Worm (Caenorhabditis elegans) whole organism, mixed stage, embryonic: Measurements from ENCODE around the gene ZK105.5.

ENCODE experiments used
- M03D4.4 ChIP-seq: sonication (generic microtip); optimal IDR thresholded peaks from 2 replicates; lab custom pipeline; 2017; ENCODE audit warnings: mild to moderate bottlenecking, missing genetic modification characterization, missing compliant biosample characterization
- bed-3 ChIP-seq: fragments of 200-800 bp; sonication (Bioruptor generic); optimal IDR thresholded peaks from 3 replicates; lab custom pipeline; 2018; ENCODE audit warnings: mild to moderate bottlenecking, missing genetic modification characterization, moderate library complexity, missing compliant biosample characterization
- blmp-1 ChIP-seq: fragments of 150-350 bp; optimal IDR thresholded peaks from 2 replicates; lab custom pipeline; 2014; ENCODE audit warnings: missing biosample characterization, missing genetic modification characterization
- ceh-39 ChIP-seq: fragments of 150-350 bp; optimal IDR thresholded peaks from 2 replicates; lab custom pipeline; 2014; ENCODE audit warnings: missing biosample characterization, missing genetic modification characterization
- ceh-43 ChIP-seq: fragments of 200-800 bp; sonication (Bioruptor generic); optimal IDR thresholded peaks from 2 replicates; lab custom pipeline; 2018; ENCODE audit warnings: mild to moderate bottlenecking, missing genetic modification characterization, moderate library complexity, missing compliant biosample characterization
- ces-1 ChIP-seq: fragments of 150-350 bp; optimal IDR thresholded peaks from 2 replicates; lab custom pipeline; 2014; ENCODE audit warnings: missing biosample characterization, missing genetic modification reagents, missing genetic modification characterization
- cnd-1 ChIP-seq: fragments of 200-800 bp; sonication (Bioruptor generic); optimal IDR thresholded peaks from 2 replicates; lab custom pipeline; 2018; ENCODE audit warnings: mild to moderate bottlenecking, missing genetic modification characterization, missing compliant biosample characterization
- drap-1 ChIP-seq: fragments of 200-800 bp; sonication (Bioruptor generic); optimal IDR thresholded peaks from 3 replicates; lab custom pipeline; 2018; ENCODE audit warnings: mild to moderate bottlenecking, missing genetic modification characterization, missing compliant biosample characterization
- elt-1 ChIP-seq: sonication (generic microtip); optimal IDR thresholded peaks from 2 replicates; lab custom pipeline; 2017; ENCODE audit warnings: missing genetic modification characterization, mild to moderate bottlenecking, missing compliant biosample characterization, antibody characterized with exemption, moderate library complexity, borderline replicate concordance; ENCODE audit not compliant: insufficient read depth
- elt-3 ChIP-seq: fragments of 150-350 bp; optimal IDR thresholded peaks from 2 replicates; lab custom pipeline; 2014; ENCODE audit warnings: missing biosample characterization, missing genetic modification characterization
- flh-1 ChIP-seq: fragments of 200-800 bp; sonication (Bioruptor generic); optimal IDR thresholded peaks from 2 replicates; lab custom pipeline; 2018; ENCODE audit warnings: mild to moderate bottlenecking, missing genetic modification characterization, moderate library complexity, missing compliant biosample characterization
- ham-2 ChIP-seq: fragments of 200-800 bp; sonication (Bioruptor generic); optimal IDR thresholded peaks from 2 replicates; lab custom pipeline; 2018; ENCODE audit warnings: mild to moderate bottlenecking, missing genetic modification characterization, missing compliant biosample characterization
- hlh-1 ChIP-seq: fragments of 150-350 bp; optimal IDR thresholded peaks from 2 replicates; lab custom pipeline; 2014; ENCODE audit warnings: missing biosample characterization, missing genetic modification reagents, missing genetic modification characterization
- lin-13 ChIP-seq: fragments of 150-350 bp; optimal IDR thresholded peaks from 2 replicates; lab custom pipeline; 2014; ENCODE audit warnings: missing biosample characterization, missing genetic modification characterization
- lin-32 ChIP-seq: fragments of 200-800 bp; sonication (Bioruptor generic); optimal IDR thresholded peaks from 2 replicates; lab custom pipeline; 2018; ENCODE audit warnings: mild to moderate bottlenecking, missing genetic modification characterization, missing compliant biosample characterization
- lsy-2 ChIP-seq: fragments of 150-350 bp; optimal IDR thresholded peaks from 2 replicates; lab custom pipeline; 2014; ENCODE audit warnings: missing biosample characterization, missing genetic modification characterization
- mab-5 ChIP-seq: fragments of 150-350 bp; optimal IDR thresholded peaks from 2 replicates; lab custom pipeline; 2014; ENCODE audit warnings: missing biosample characterization, missing genetic modification characterization
- mep-1 ChIP-seq: fragments of 150-350 bp; optimal IDR thresholded peaks from 2 replicates; lab custom pipeline; 2017; ENCODE audit warnings: missing biosample characterization, missing genetic modification reagents, missing genetic modification characterization, inconsistent platforms
- mls-2 ChIP-seq: sonication (generic microtip); optimal IDR thresholded peaks from 2 replicates; lab custom pipeline; 2016; ENCODE audit warnings: mild to moderate bottlenecking, missing genetic modification characterization, moderate library complexity, missing compliant biosample characterization
- nhr-12 ChIP-seq: fragments of 150-350 bp; optimal IDR thresholded peaks from 2 replicates; lab custom pipeline; 2014; ENCODE audit warnings: missing biosample characterization, missing genetic modification characterization
- nhr-2 ChIP-seq: fragments of 150-350 bp; optimal IDR thresholded peaks from 2 replicates; lab custom pipeline; 2014; ENCODE audit warnings: missing biosample characterization, missing genetic modification characterization
- nhr-237 ChIP-seq: fragments of 150-350 bp; optimal IDR thresholded peaks from 2 replicates; lab custom pipeline; 2014; ENCODE audit warnings: missing biosample characterization, missing genetic modification characterization
- nhr-76 ChIP-seq: sonication (generic microtip); optimal IDR thresholded peaks from 2 replicates; lab custom pipeline; 2017; ENCODE audit warnings: missing biosample characterization, missing genetic modification characterization
- pha-4 ChIP-seq: fragments of 150-350 bp; optimal IDR thresholded peaks from 2 replicates; lab custom pipeline; 2018; ENCODE audit warnings: missing biosample characterization, missing genetic modification reagents, missing genetic modification characterization
- sem-2 ChIP-seq: fragments of 200-800 bp; sonication (Bioruptor generic); optimal IDR thresholded peaks from 2 replicates; lab custom pipeline; 2018; ENCODE audit warnings: mild to moderate bottlenecking, missing genetic modification characterization, missing compliant biosample characterization
- snpc-4 ChIP-seq: fragments of 150-350 bp; optimal IDR thresholded peaks from 2 replicates; lab custom pipeline; 2014; ENCODE audit warnings: missing biosample characterization, missing genetic modification characterization
- sptf-1 ChIP-seq: sonication (generic microtip); optimal IDR thresholded peaks from 2 replicates; lab custom pipeline; 2017; ENCODE audit warnings: mild to moderate bottlenecking, missing genetic modification characterization, moderate library complexity, missing compliant biosample characterization
- tbx-8 ChIP-seq: fragments of 200-800 bp; sonication (Bioruptor generic); optimal IDR thresholded peaks from 2 replicates; lab custom pipeline; 2018; ENCODE audit warnings: mild to moderate bottlenecking, missing genetic modification characterization, moderate library complexity, missing compliant biosample characterization
- unc-120 ChIP-seq: sonication (generic microtip); optimal IDR thresholded peaks from 2 replicates; lab custom pipeline; 2017; ENCODE audit warnings: missing genetic modification characterization, missing compliant biosample characterization; ENCODE audit not compliant: poor library complexity, severe bottlenecking
- unc-39 ChIP-seq: fragments of 150-350 bp; optimal IDR thresholded peaks from 2 replicates; lab custom pipeline; 2014; ENCODE audit warnings: missing biosample characterization, missing genetic modification characterization
- unc-62 ChIP-seq: fragments of 150-350 bp; optimal IDR thresholded peaks from 2 replicates; lab custom pipeline; 2014; ENCODE audit warnings: missing biosample characterization, missing genetic modification reagents, missing genetic modification characterization
- zip-8 ChIP-seq: fragments of 150-350 bp; optimal IDR thresholded peaks from 2 replicates; lab custom pipeline; 2014; ENCODE audit warnings: missing biosample characterization, missing genetic modification characterization
- ztf-11 ChIP-seq: fragments of 150-350 bp; optimal IDR thresholded peaks from 2 replicates; lab custom pipeline; 2014; ENCODE audit warnings: missing biosample characterization, missing genetic modification characterization

Gene ZK105.5

ce11 chrV:7749708-7750107, 32.2 kb upstream of the ZK105.5 start:
- no peak for TF ChIP-seq nhr-12
- TF ChIP-seq elt-1, result no peak

DNA sequence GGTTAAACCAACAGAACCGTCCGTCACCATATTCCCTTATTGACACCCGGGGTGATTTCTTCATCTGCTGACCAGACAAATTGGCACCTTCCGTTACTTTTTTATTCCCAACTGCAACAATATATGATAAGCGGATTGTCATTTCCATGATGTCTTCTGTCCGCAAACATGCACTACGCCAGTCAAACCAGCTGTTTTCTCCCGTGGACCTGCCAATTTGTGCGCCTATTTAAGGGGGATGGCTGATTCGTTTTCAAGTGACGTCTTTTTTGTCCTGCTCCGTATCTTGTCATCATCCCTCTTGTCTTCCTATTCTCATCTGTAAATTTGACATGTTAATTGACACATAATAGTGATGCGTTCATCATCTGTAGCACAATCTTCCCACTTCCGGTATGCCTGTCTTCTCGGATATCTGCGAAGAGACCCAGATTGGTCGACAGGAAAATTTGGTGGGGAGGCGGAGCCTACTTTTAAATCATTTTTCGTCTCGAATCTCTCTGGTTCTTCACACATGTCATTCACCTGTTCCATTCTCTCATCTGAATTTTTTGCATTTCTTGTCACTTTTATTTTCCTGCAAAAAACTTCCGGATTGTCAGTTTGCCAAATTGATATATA, 30.6 kb upstream of the ZK105.5 start:
- TF ChIP-seq nhr-237 (tag; lab: Kevin White, UChicago) (no peak), nhr-12 (no peak), unc-39 (no peak), hlh-1 (no peak), ceh-43 (GFP tag; lab: Kevin White, UChicago) (no peak), mab-5 (tag; lab: Kevin White, UChicago) (no peak), nhr-76 (tag; lab: Kevin White, UChicago) (no peak), lin-13 (tag; lab: Kevin White, UChicago) (no peak), lin-32 (GFP tag; lab: Kevin White, UChicago) (no peak), pha-4 (tag; lab: Kevin White, UChicago) (no peak), blmp-1 (tag; lab: Kevin White, UChicago) (no peak), unc-120 (no peak), tbx-8 (GFP tag; lab: Kevin White, UChicago) (no peak), snpc-4 (tag; lab: Kevin White, UChicago) (no peak), zip-8 (no peak), mls-2 (tag; lab: Kevin White, UChicago) (no peak), ceh-39 (tag; lab: Kevin White, UChicago) (no peak), M03D4.4 (tag; lab: Kevin White, UChicago) (no peak), mep-1 (tag; lab: Kevin White, UChicago) (no peak), unc-62 (no peak)
- TF ChIP-seq, all 35 proteins: peak for 0

ce11 chrV:7747132-7747531, 29.6 kb upstream of the ZK105.5 start:
- TF ChIP-seq sem-2 (GFP tag; lab: Kevin White, UChicago), result no peak
- TF ChIP-seq unc-62, result no peak
- no peak for TF ChIP-seq tbx-8 (GFP tag; lab: Kevin White, UChicago)
- TF ChIP-seq drap-1 (GFP tag; lab: Kevin White, UChicago), result no peak
- TF ChIP-seq pha-4 (tag; lab: Kevin White, UChicago), result no peak
- TF ChIP-seq bed-3 (GFP tag; lab: Kevin White, UChicago), result no peak
- TF ChIP-seq snpc-4 (tag; lab: Kevin White, UChicago), result no peak
- TF ChIP-seq mep-1 (tag; lab: Kevin White, UChicago), result no peak
- TF ChIP-seq unc-120, result no peak
- TF ChIP-seq lsy-2, result no peak
- no peak for TF ChIP-seq nhr-2 (tag; lab: Kevin White, UChicago)

- peak; percentile 39 for TF ChIP-seq nhr-2 (tag; lab: Kevin White, UChicago)
- no peak for TF ChIP-seq bed-3 (GFP tag; lab: Kevin White, UChicago)
- no peak for TF ChIP-seq ztf-11
- TF ChIP-seq mab-5 (tag; lab: Kevin White, UChicago), result no peak
- TF ChIP-seq ceh-39 (tag; lab: Kevin White, UChicago), result no peak
- TF ChIP-seq pha-4 (tag; lab: Kevin White, UChicago), result no peak
- no peak for TF ChIP-seq M03D4.4 (tag; lab: Kevin White, UChicago)
- no peak for TF ChIP-seq tbx-8 (GFP tag; lab: Kevin White, UChicago)
- peak; percentile 86 for TF ChIP-seq ham-2 (GFP tag; lab: Kevin White, UChicago)
- peak; percentile 99 for TF ChIP-seq unc-62
- no peak for TF ChIP-seq cnd-1
- no peak for TF ChIP-seq lsy-2
- no peak for TF ChIP-seq nhr-12
- no peak for TF ChIP-seq nhr-76 (tag; lab: Kevin White, UChicago)
- no peak for TF ChIP-seq sem-2 (GFP tag; lab: Kevin White, UChicago)
- TF ChIP-seq flh-1, result no peak
- TF ChIP-seq snpc-4 (tag; lab: Kevin White, UChicago), result no peak
- no peak for TF ChIP-seq mep-1 (tag; lab: Kevin White, UChicago)
- no peak for TF ChIP-seq hlh-1
- TF ChIP-seq ceh-43 (GFP tag; lab: Kevin White, UChicago), result no peak
- no peak for TF ChIP-seq zip-8
- TF ChIP-seq blmp-1 (tag; lab: Kevin White, UChicago), result no peak
- no peak for TF ChIP-seq elt-3
- no peak for TF ChIP-seq ces-1 (GFP tag; lab: Kevin White, UChicago)
- TF ChIP-seq sptf-1 (tag; lab: Kevin White, UChicago), result no peak
- peak; percentile 18 for TF ChIP-seq unc-120
Measured at ce11 chrV:7745903-7746302, 28.4 kb upstream of the ZK105.5 start.
